Fruit fly (Drosophila melanogaster): ENCODE data around the gene Ppcs.

Ppcs gene

DNA sequence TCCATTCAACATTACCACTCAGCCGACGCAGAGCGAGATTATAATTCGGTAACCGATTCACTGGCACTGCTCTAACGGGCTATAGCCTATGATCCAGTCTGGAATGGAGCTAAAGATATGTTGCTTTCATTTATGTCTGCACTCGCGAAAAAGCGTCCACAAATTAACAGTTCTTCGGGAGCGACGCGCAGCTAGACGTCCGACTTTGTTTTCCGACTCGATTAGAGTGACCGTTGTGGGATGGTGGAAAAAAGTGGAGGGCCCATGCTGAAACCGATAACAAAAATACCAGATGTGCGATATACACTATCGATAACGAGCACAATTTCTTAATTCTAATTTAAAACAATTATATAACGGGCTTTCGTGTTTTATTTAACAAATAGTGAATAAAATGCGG, 53.7 kb downstream of the Ppcs start, which contains the start of gene cdi (continued):
- no peak for TF ChIP-seq fru (GFP tag; optimal IDR thresholded peaks at IDR 0.05)
- no peak for TF ChIP-seq Myc (optimal IDR thresholded peaks at IDR 0.05)
- no peak for TF ChIP-seq lola (GFP tag; optimal IDR thresholded peaks at IDR 0.05)
- TF ChIP-seq CG9705 (GFP tag; optimal IDR thresholded peaks at IDR 0.05), result no peak
- no peak for TF ChIP-seq CrebA (GFP tag; optimal IDR thresholded peaks at IDR 0.05; ENCODE audit: borderline replicate concordance)
- no peak for TF ChIP-seq Dfd (GFP tag; optimal IDR thresholded peaks at IDR 0.05)
- no peak for TF ChIP-seq Jra (GFP tag; optimal IDR thresholded peaks at IDR 0.05)
- TF ChIP-seq tai (GFP tag; optimal IDR thresholded peaks at IDR 0.05), result peak; percentile 61
- TF ChIP-seq brk (GFP tag; optimal IDR thresholded peaks at IDR 0.05), result peak; percentile 1

dm6 chr3R:19093127-19093812, 54.4 kb downstream of the Ppcs start:
- TF ChIP-seq Vsx2 (GFP tag; optimal IDR thresholded peaks at IDR 0.05; ENCODE audit: partially characterized antibody) (no peak), HLH106 (tag; optimal IDR thresholded peaks at IDR 0.05) (no peak), rgr (GFP tag; optimal IDR thresholded peaks at IDR 0.05) (peak; percentile 25), CG32264 (GFP tag; optimal IDR thresholded peaks at IDR 0.05) (no peak), Dfd (GFP tag; optimal IDR thresholded peaks at IDR 0.05) (no peak), foxo (GFP tag; optimal IDR thresholded peaks at IDR 0.05) (peak in 1 of 2 experiments; percentile 41), psq (GFP tag; optimal IDR thresholded peaks at IDR 0.05) (peak; percentile 13), tai (GFP tag; optimal IDR thresholded peaks at IDR 0.05) (peak; percentile 37), N (GFP tag; optimal IDR thresholded peaks at IDR 0.05) (no peak), ey (GFP tag; optimal IDR thresholded peaks at IDR 0.05) (peak; percentile 26), br (GFP tag; optimal IDR thresholded peaks at IDR 0.05) (peak; percentile 16), Dif (GFP tag; optimal IDR thresholded peaks at IDR 0.05; ENCODE audit: partially characterized antibody) (no peak), fru (GFP tag; optimal IDR thresholded peaks at IDR 0.05) (peak; percentile 29), dmrt93B (GFP tag; optimal IDR thresholded peaks at IDR 0.05) (no peak), dl (GFP tag; optimal IDR thresholded peaks at IDR 0.05; ENCODE audit: insufficient read depth in 1 of 2, partially characterized antibody in 2 of 2) (no peak), Hnf4 (GFP tag; optimal IDR thresholded peaks at IDR 0.05) (peak; percentile 3), Myc (optimal IDR thresholded peaks at IDR 0.05) (no peak), h (GFP tag; optimal IDR thresholded peaks at IDR 0.05) (peak; percentile 8)

DNA sequence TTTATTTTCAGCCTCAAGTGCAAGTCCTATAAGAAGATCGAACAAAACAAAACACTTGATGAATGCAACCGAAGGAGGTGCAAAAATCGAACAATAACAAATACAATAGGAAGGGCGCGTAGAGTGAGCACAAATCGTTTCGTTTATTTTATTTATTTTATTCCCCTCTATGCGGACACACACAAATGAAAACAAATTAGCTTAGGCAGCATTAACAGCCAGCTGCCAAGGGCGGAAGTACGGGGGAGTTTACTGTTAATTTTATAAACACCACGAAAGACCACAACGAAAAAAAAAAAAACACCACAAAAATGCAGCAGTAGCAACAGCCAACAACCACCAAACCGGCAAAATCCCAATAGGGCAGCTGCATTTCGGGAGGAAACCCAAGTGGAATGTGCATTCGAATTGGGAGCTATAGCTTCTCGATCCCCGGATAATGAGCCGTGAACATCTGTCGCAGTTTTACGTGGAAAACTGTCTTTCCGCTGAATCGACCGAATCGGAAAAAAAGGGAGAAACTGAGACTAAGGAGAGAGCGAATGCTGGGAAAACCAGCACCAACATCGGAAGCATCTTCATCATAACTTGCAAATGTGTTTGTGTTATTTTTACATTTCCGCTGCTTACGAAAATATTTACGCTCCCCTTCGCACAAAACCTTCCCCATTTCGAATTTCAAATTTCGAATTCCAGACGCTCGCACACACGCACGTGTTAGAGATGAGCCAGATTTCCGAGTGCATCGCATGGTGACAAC, 55.2 kb downstream of the Ppcs start:
- TF ChIP-seq rgr (GFP tag; optimal IDR thresholded peaks at IDR 0.05) (no peak), br (GFP tag; optimal IDR thresholded peaks at IDR 0.05) (no peak)

DNA sequence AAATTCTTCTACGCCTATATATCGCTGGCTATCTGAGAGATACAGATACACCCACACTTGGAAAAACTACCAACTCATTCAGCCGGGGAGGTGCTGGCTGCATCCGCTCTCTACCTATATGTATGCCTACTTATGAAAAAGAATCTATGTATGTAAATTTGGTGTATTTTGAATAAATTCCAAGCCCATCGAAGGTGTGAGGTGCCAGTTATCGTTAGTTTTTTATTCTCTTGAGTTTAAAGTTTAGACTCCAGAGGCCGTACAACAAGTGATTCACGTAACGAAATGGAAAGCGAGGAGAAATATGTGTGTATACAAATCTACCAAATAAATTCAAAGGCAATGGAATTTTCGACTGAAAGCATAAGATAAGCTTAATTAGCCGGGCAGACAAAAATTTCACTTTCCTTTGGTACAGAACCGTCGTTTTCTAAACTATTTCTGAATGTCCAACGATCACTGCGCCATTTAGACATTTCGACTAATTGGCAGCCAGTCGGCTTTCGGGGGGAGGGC, 55.9 kb downstream of the Ppcs start:
- TF ChIP-seq HLH106 (tag; optimal IDR thresholded peaks at IDR 0.05) (no peak), brk (GFP tag; optimal IDR thresholded peaks at IDR 0.05) (no peak), dsf (GFP tag; optimal IDR thresholded peaks at IDR 0.05; ENCODE audit: borderline replicate concordance) (no peak)

dm6 chr3R:19090983-19091748, 56.5 kb downstream of the Ppcs start:
- TF ChIP-seq brk (GFP tag; optimal IDR thresholded peaks at IDR 0.05) (no peak), sage (GFP tag; optimal IDR thresholded peaks at IDR 0.05) (no peak), usp (GFP tag; optimal IDR thresholded peaks at IDR 0.05) (no peak), lola (GFP tag; optimal IDR thresholded peaks at IDR 0.05) (no peak), Vsx2 (GFP tag; optimal IDR thresholded peaks at IDR 0.05; ENCODE audit: partially characterized antibody) (no peak), dmrt93B (GFP tag; optimal IDR thresholded peaks at IDR 0.05) (no peak), foxo (GFP tag; optimal IDR thresholded peaks at IDR 0.05) (no peak), CG9705 (GFP tag; optimal IDR thresholded peaks at IDR 0.05) (no peak), dsf (GFP tag; optimal IDR thresholded peaks at IDR 0.05; ENCODE audit: borderline replicate concordance) (no peak), Hr83 (GFP tag; optimal IDR thresholded peaks at IDR 0.05; ENCODE audit: poor library complexity, severe bottlenecking) (no peak), jim (GFP tag; optimal IDR thresholded peaks at IDR 0.05) (no peak), Dif (GFP tag; optimal IDR thresholded peaks at IDR 0.05; ENCODE audit: partially characterized antibody) (no peak)

Data from whole organism, wandering third instar larva.